Worm (Caenorhabditis elegans) whole organism, L2 larva: ENCODE results near the gene Y73B6BL.47.

Experiments
- C34F6.9 ChIP-seq: fragments of 150-350 bp; optimal IDR thresholded peaks from 2 replicates; lab custom pipeline; 2014; ENCODE audit warnings: missing biosample characterization, missing genetic modification characterization
- F13H6.1 ChIP-seq: sonication (generic microtip); optimal IDR thresholded peaks from 2 replicates; lab custom pipeline; 2016; ENCODE audit warnings: missing genetic modification characterization, missing compliant biosample characterization
- R02D3.7 ChIP-seq: fragments of 150-350 bp; optimal IDR thresholded peaks from 2 replicates; lab custom pipeline; 2014; ENCODE audit warnings: missing biosample characterization, missing genetic modification characterization
- Y55F3AM.14 ChIP-seq: fragments of 200-800 bp; sonication (Bioruptor generic); optimal IDR thresholded peaks from 2 replicates; lab custom pipeline; 2018; ENCODE audit warnings: mild to moderate bottlenecking, missing genetic modification characterization, missing compliant biosample characterization
- ZK546.5 ChIP-seq: sonication (generic microtip); optimal IDR thresholded peaks from 2 replicates; lab custom pipeline; 2017; ENCODE audit warnings: missing biosample characterization, missing genetic modification characterization
- alr-1 ChIP-seq: fragments of 150-350 bp; optimal IDR thresholded peaks from 2 replicates; lab custom pipeline; 2014; ENCODE audit warnings: missing biosample characterization, missing genetic modification characterization
- aly-2 ChIP-seq: fragments of 150-350 bp; optimal IDR thresholded peaks from 2 replicates; lab custom pipeline; 2014; ENCODE audit warnings: missing biosample characterization, missing genetic modification characterization
- ama-1 ChIP-seq: fragments of 150-350 bp; optimal IDR thresholded peaks from 2 replicates; lab custom pipeline; 2018; ENCODE audit warnings: inconsistent platforms
- blmp-1 ChIP-seq: sonication (generic microtip); optimal IDR thresholded peaks from 2 replicates; lab custom pipeline; 2017; ENCODE audit warnings: missing genetic modification characterization, mild to moderate bottlenecking, missing compliant biosample characterization, antibody characterized with exemption, moderate library complexity; ENCODE audit not compliant: insufficient read depth
- ceh-16 ChIP-seq: fragments of 150-350 bp; optimal IDR thresholded peaks from 2 replicates; lab custom pipeline; 2014; ENCODE audit warnings: missing biosample characterization, missing genetic modification characterization
- ceh-82 ChIP-seq: fragments of 150-350 bp; optimal IDR thresholded peaks from 2 replicates; lab custom pipeline; 2014; ENCODE audit warnings: missing biosample characterization, missing genetic modification characterization
- crh-2 ChIP-seq: sonication (generic microtip); optimal IDR thresholded peaks from 2 replicates; lab custom pipeline; 2017; ENCODE audit warnings: missing biosample characterization, missing genetic modification characterization
- dmd-4 ChIP-seq: sonication (generic microtip); optimal IDR thresholded peaks from 2 replicates; lab custom pipeline; 2017; ENCODE audit warnings: missing biosample characterization, missing genetic modification characterization
- egl-27 ChIP-seq: sonication (generic microtip); optimal IDR thresholded peaks from 3 replicates; lab custom pipeline; 2017; ENCODE audit warnings: missing biosample characterization, missing genetic modification reagents, missing genetic modification characterization
- elt-1 ChIP-seq: fragments of 150-350 bp; optimal IDR thresholded peaks from 2 replicates; lab custom pipeline; 2014; ENCODE audit warnings: missing biosample characterization, missing genetic modification characterization
- elt-3 ChIP-seq: sonication (generic microtip); optimal IDR thresholded peaks from 2 replicates; lab custom pipeline; 2017; ENCODE audit warnings: missing biosample characterization, missing genetic modification characterization
- fos-1 ChIP-seq: fragments of 150-350 bp; optimal IDR thresholded peaks from 2 replicates; lab custom pipeline; 2014; ENCODE audit warnings: missing biosample characterization, missing genetic modification characterization
- gmeb-1 ChIP-seq: fragments of 150-350 bp; optimal IDR thresholded peaks from 2 replicates; lab custom pipeline; 2014; ENCODE audit warnings: missing biosample characterization, missing genetic modification characterization
- lin-11 ChIP-seq: fragments of 150-350 bp; sonication (generic microtip); optimal IDR thresholded peaks from 2 replicates; lab custom pipeline; 2014; ENCODE audit warnings: missing biosample characterization, missing genetic modification characterization, inconsistent platforms, mixed read lengths
- lin-13 ChIP-seq: fragments of 150-350 bp; optimal IDR thresholded peaks from 2 replicates; lab custom pipeline; 2014; ENCODE audit warnings: missing biosample characterization, missing genetic modification reagents, missing genetic modification characterization
- lin-39 ChIP-seq: fragments of 150-350 bp; optimal IDR thresholded peaks from 2 replicates; lab custom pipeline; 2014; ENCODE audit warnings: missing biosample characterization, missing genetic modification reagents, missing genetic modification characterization
- lsy-2 ChIP-seq, 2 experiments: fragments of 150-350 bp in 1 of 2; sonication (generic microtip) in 1 of 2; optimal IDR thresholded peaks; 2 replicates each; lab custom pipeline; 2014 to 2017; ENCODE audit warnings: missing biosample characterization in 2 of 2, missing genetic modification characterization in 2 of 2
- mab-5 ChIP-seq: fragments of 150-350 bp; optimal IDR thresholded peaks from 2 replicates; lab custom pipeline; 2014; ENCODE audit warnings: missing biosample characterization, missing genetic modification characterization
- mbf-1 ChIP-seq: sonication (generic microtip); optimal IDR thresholded peaks from 2 replicates; lab custom pipeline; 2017; ENCODE audit warnings: missing biosample characterization, missing genetic modification characterization
- mdl-1 ChIP-seq, 2 experiments: fragments of 150-350 bp in 1 of 2; sonication (generic microtip) in 1 of 2; optimal IDR thresholded peaks; 2 replicates each; lab custom pipeline; 2017; ENCODE audit warnings: missing biosample characterization in 2 of 2, missing genetic modification characterization in 2 of 2
- nhr-10 ChIP-seq: sonication (generic microtip); optimal IDR thresholded peaks from 2 replicates; lab custom pipeline; 2017; ENCODE audit warnings: missing biosample characterization, missing genetic modification characterization
- nhr-11 ChIP-seq: fragments of 150-350 bp; optimal IDR thresholded peaks from 2 replicates; lab custom pipeline; 2014; ENCODE audit warnings: missing biosample characterization, missing genetic modification characterization
- nhr-12 ChIP-seq: fragments of 150-350 bp; optimal IDR thresholded peaks from 2 replicates; lab custom pipeline; 2014; ENCODE audit warnings: missing biosample characterization, missing genetic modification characterization
- nhr-129 ChIP-seq: fragments of 150-350 bp; optimal IDR thresholded peaks from 2 replicates; lab custom pipeline; 2014; ENCODE audit warnings: missing biosample characterization, missing genetic modification characterization
- nhr-21 ChIP-seq: fragments of 150-350 bp; optimal IDR thresholded peaks from 2 replicates; lab custom pipeline; 2014; ENCODE audit warnings: missing biosample characterization, missing genetic modification characterization
- nhr-23 ChIP-seq: fragments of 150-350 bp; optimal IDR thresholded peaks from 2 replicates; lab custom pipeline; 2014; ENCODE audit warnings: missing biosample characterization, missing genetic modification reagents, missing genetic modification characterization
- nhr-237 ChIP-seq: fragments of 150-350 bp; optimal IDR thresholded peaks from 2 replicates; lab custom pipeline; 2014; ENCODE audit warnings: missing biosample characterization, missing genetic modification characterization
- nhr-25 ChIP-seq: fragments of 150-350 bp; sonication (generic microtip); optimal IDR thresholded peaks from 3 replicates; lab custom pipeline; 2014; ENCODE audit warnings: missing biosample characterization, missing genetic modification characterization
- nhr-6 ChIP-seq: fragments of 150-350 bp; optimal IDR thresholded peaks from 2 replicates; lab custom pipeline; 2014; ENCODE audit warnings: missing biosample characterization, missing genetic modification characterization
- nhr-77 ChIP-seq: fragments of 150-350 bp; optimal IDR thresholded peaks from 2 replicates; lab custom pipeline; 2014; ENCODE audit warnings: missing biosample characterization, missing genetic modification characterization
- peb-1 ChIP-seq: fragments of 150-350 bp; optimal IDR thresholded peaks from 2 replicates; lab custom pipeline; 2014; ENCODE audit warnings: missing biosample characterization, missing genetic modification characterization
- sem-4 ChIP-seq: fragments of 150-350 bp; optimal IDR thresholded peaks from 2 replicates; lab custom pipeline; 2014; ENCODE audit warnings: missing biosample characterization, missing genetic modification reagents, missing genetic modification characterization
- skn-1 ChIP-seq: sonication (generic microtip); optimal IDR thresholded peaks from 2 replicates; lab custom pipeline; 2017; ENCODE audit warnings: missing biosample characterization, missing genetic modification characterization
- sma-3 ChIP-seq: sonication (generic microtip); optimal IDR thresholded peaks from 2 replicates; lab custom pipeline; 2016; ENCODE audit warnings: missing genetic modification reagents, missing genetic modification characterization, missing compliant biosample characterization
- sma-9 ChIP-seq, 2 experiments: fragments of 150-350 bp in 1 of 2; sonication (generic microtip) in 1 of 2; optimal IDR thresholded peaks; 2 replicates each; lab custom pipeline; 2014 to 2016; ENCODE audit warnings: missing genetic modification characterization in 2 of 2, mild to moderate bottlenecking in 1 of 2, missing biosample characterization in 1 of 2, missing compliant biosample characterization in 1 of 2, missing genetic modification reagents in 1 of 2, moderate library complexity in 1 of 2
- snpc-4 ChIP-seq: fragments of 150-350 bp; optimal IDR thresholded peaks from 2 replicates; lab custom pipeline; 2014; ENCODE audit warnings: missing biosample characterization, missing genetic modification characterization
- unc-39 ChIP-seq: fragments of 150-350 bp; optimal IDR thresholded peaks from 2 replicates; lab custom pipeline; 2014; ENCODE audit warnings: missing biosample characterization, missing genetic modification characterization
- unc-55 ChIP-seq: fragments of 150-350 bp; sonication (generic microtip); optimal IDR thresholded peaks from 3 replicates; lab custom pipeline; 2014; ENCODE audit warnings: missing biosample characterization, missing genetic modification reagents, missing genetic modification characterization
- unc-62 ChIP-seq: fragments of 150-350 bp; optimal IDR thresholded peaks from 2 replicates; lab custom pipeline; 2014; ENCODE audit warnings: missing biosample characterization, missing genetic modification reagents, missing genetic modification characterization
- zag-1 ChIP-seq: fragments of 150-350 bp; optimal IDR thresholded peaks from 2 replicates; lab custom pipeline; 2014; ENCODE audit warnings: missing biosample characterization, missing genetic modification characterization
- ztf-1 ChIP-seq: fragments of 200-800 bp; sonication (Bioruptor generic); conservative IDR thresholded peaks from 2 replicates; pipeline ENCODE4 v1.3.6; 2022; ENCODE audit warnings: missing genetic modification characterization, missing compliant biosample characterization
- ztf-11 ChIP-seq: sonication (generic microtip); optimal IDR thresholded peaks from 2 replicates; lab custom pipeline; 2017; ENCODE audit warnings: missing biosample characterization, missing genetic modification characterization
- ztf-4 ChIP-seq: fragments of 150-350 bp; optimal IDR thresholded peaks from 2 replicates; lab custom pipeline; 2014; ENCODE audit warnings: missing biosample characterization, missing genetic modification characterization

Gene Y73B6BL.47

ce11 chrIV:6391566-6391965 lies 29.8 kb downstream of the Y73B6BL.47 start:
- TF ChIP-seq crh-2 (tag; lab: Kevin White, UChicago): no peak
- no peak for TF ChIP-seq sma-9 (GFP tag; optimal IDR thresholded peaks at IDR 0.05; lab: Kevin White, UChicago)
- no peak for TF ChIP-seq sma-9 (tag; optimal IDR thresholded peaks at IDR 0.05; lab: Kevin White, UChicago)
- TF ChIP-seq aly-2 (tag; lab: Kevin White, UChicago): no peak
- TF ChIP-seq nhr-11: no peak
- TF ChIP-seq unc-55 (GFP tag; lab: Kevin White, UChicago): no peak
- no peak for TF ChIP-seq lin-39 (tag; lab: Kevin White, UChicago)
- no peak for TF ChIP-seq ztf-11 (tag; lab: Kevin White, UChicago)
- no peak for TF ChIP-seq gmeb-1 (tag; lab: Kevin White, UChicago)

ce11 chrIV:6393329-6393728 lies 31.6 kb downstream of the Y73B6BL.47 start:
- TF ChIP-seq skn-1 (tag; lab: Kevin White, UChicago): no peak
- no peak for TF ChIP-seq mbf-1 (tag; lab: Kevin White, UChicago)
- TF ChIP-seq nhr-6 (tag; lab: Kevin White, UChicago): peak; percentile 36
- peak; percentile 12 to 75 for TF ChIP-seq lsy-2 (tag; optimal IDR thresholded peaks at IDR 0.05; lab: Kevin White, UChicago)
- no peak for TF ChIP-seq ama-1 (lab: Kevin White, UChicago)
- peak; percentile 54 for TF ChIP-seq zag-1 (tag; lab: Kevin White, UChicago)
- TF ChIP-seq alr-1: no peak
- no peak for TF ChIP-seq gmeb-1 (tag; lab: Kevin White, UChicago)
- TF ChIP-seq aly-2 (tag; lab: Kevin White, UChicago): no peak
- TF ChIP-seq nhr-11: no peak
- no peak for TF ChIP-seq unc-39 (tag; lab: Kevin White, UChicago)
- no peak for TF ChIP-seq ZK546.5 (tag; lab: Kevin White, UChicago)
- TF ChIP-seq elt-1 (tag; lab: Kevin White, UChicago): no peak
- TF ChIP-seq blmp-1: no peak
- no peak for TF ChIP-seq ztf-4
- no peak for TF ChIP-seq nhr-25 (tag; lab: Kevin White, UChicago)
- TF ChIP-seq fos-1 (tag; lab: Kevin White, UChicago): peak; percentile 41
- peak; percentile 79 for TF ChIP-seq nhr-129
- TF ChIP-seq sma-3 (GFP tag; lab: Kevin White, UChicago): no peak
- no peak for TF ChIP-seq ceh-16
- TF ChIP-seq mab-5 (tag; lab: Kevin White, UChicago): no peak
- TF ChIP-seq sem-4 (tag; lab: Kevin White, UChicago): peak; percentile 11
- no peak for TF ChIP-seq nhr-237
- TF ChIP-seq C34F6.9: peak; percentile 89
- no peak for TF ChIP-seq dmd-4 (tag; lab: Kevin White, UChicago)
- no peak for TF ChIP-seq nhr-10 (tag; lab: Kevin White, UChicago)
- no peak for TF ChIP-seq peb-1
- TF ChIP-seq lin-13 (GFP tag; lab: Kevin White, UChicago): peak; percentile 23
- TF ChIP-seq unc-55 (GFP tag; lab: Kevin White, UChicago): peak; percentile 87
- peak; percentile 70 for TF ChIP-seq lin-39 (tag; lab: Kevin White, UChicago)
- no peak for TF ChIP-seq Y55F3AM.14 (GFP tag; lab: Kevin White, UChicago)
- TF ChIP-seq snpc-4 (tag; lab: Kevin White, UChicago): no peak
- TF ChIP-seq sma-9 (GFP tag; optimal IDR thresholded peaks at IDR 0.05; lab: Kevin White, UChicago): peak; percentile 71
- no peak for TF ChIP-seq sma-9 (tag; optimal IDR thresholded peaks at IDR 0.05; lab: Kevin White, UChicago)
- TF ChIP-seq egl-27 (tag; lab: Kevin White, UChicago): no peak
- TF ChIP-seq nhr-23 (tag; lab: Kevin White, UChicago): no peak
- no peak for TF ChIP-seq nhr-21 (tag; lab: Kevin White, UChicago)
- TF ChIP-seq mdl-1 (tag; optimal IDR thresholded peaks at IDR 0.05; lab: Kevin White, UChicago): no peak
- peak; percentile 39 for TF ChIP-seq crh-2 (tag; lab: Kevin White, UChicago)
- no peak for TF ChIP-seq lin-11 (tag; lab: Kevin White, UChicago)
- TF ChIP-seq R02D3.7 (tag; lab: Kevin White, UChicago): no peak
- no peak for TF ChIP-seq unc-62 (GFP tag; lab: Kevin White, UChicago)
- no peak for TF ChIP-seq nhr-77 (tag; lab: Kevin White, UChicago)
- TF ChIP-seq ztf-11 (tag; lab: Kevin White, UChicago): no peak
- TF ChIP-seq nhr-12 (tag; lab: Kevin White, UChicago): no peak
- TF ChIP-seq F13H6.1 (tag; lab: Kevin White, UChicago): peak; percentile 82
- no peak for TF ChIP-seq ztf-1 (GFP tag; lab: Robert Waterston, UW)
- TF ChIP-seq elt-3 (tag; lab: Kevin White, UChicago): no peak
- TF ChIP-seq ceh-82: no peak
